Fruit fly (Drosophila melanogaster) whole organism, embryonic: ENCODE measurements around the gene CG8369.

ENCODE experiments used
- CG10209 ChIP-seq: fragments of 200-800 bp; sonication (Bioruptor generic); optimal IDR thresholded peaks from 3 replicates; lab custom pipeline; 2017; ENCODE audit warnings: missing biosample characterization, mild to moderate bottlenecking, missing genetic modification characterization, missing genetic modification reagents
- CG10462 ChIP-seq: fragments of 200-800 bp; sonication (Bioruptor generic); optimal IDR thresholded peaks from 2 replicates; lab custom pipeline; 2016; ENCODE audit warnings: missing biosample characterization, missing genetic modification characterization
- CG13624 ChIP-seq: fragments of 200-800 bp; sonication (Bioruptor generic); optimal IDR thresholded peaks from 2 replicates; lab custom pipeline; 2016; ENCODE audit warnings: missing biosample characterization, missing genetic modification characterization
- CG13775 ChIP-seq: fragments of 200-800 bp; sonication (Bioruptor generic); optimal IDR thresholded peaks from 3 replicates; lab custom pipeline; 2017; ENCODE audit warnings: missing biosample characterization, mild to moderate bottlenecking, missing genetic modification characterization
- CG14050 ChIP-seq: fragments of 200-800 bp; sonication (Bioruptor generic); IDR thresholded peaks from 3 replicates; pipeline ENCODE4 v1.3.6; 2022; ENCODE audit warnings: missing biosample characterization, missing genetic modification characterization
- CG14860 ChIP-seq: fragments of 200-800 bp; sonication (Bioruptor generic); IDR thresholded peaks from 3 replicates; pipeline ENCODE4 v1.3.6; 2022; ENCODE audit warnings: missing biosample characterization, missing genetic modification characterization; ENCODE audit not compliant: partially characterized antibody
- CG15514 ChIP-seq: fragments of 200-800 bp; sonication (Bioruptor generic); optimal IDR thresholded peaks from 3 replicates; lab custom pipeline; 2017; ENCODE audit warnings: missing biosample characterization, missing genetic modification characterization, mild to moderate bottlenecking, moderate library complexity, missing genetic modification reagents
- CG16813 ChIP-seq: fragments of 200-800 bp; sonication (Bioruptor generic); IDR thresholded peaks from 3 replicates; pipeline ENCODE4 v1.3.6; 2022; ENCODE audit warnings: missing biosample characterization, missing genetic modification characterization; ENCODE audit not compliant: partially characterized antibody
- CG18619 ChIP-seq: fragments of 200-800 bp; sonication (Bioruptor generic); optimal IDR thresholded peaks from 3 replicates; lab custom pipeline; 2017; ENCODE audit warnings: missing biosample characterization, mild to moderate bottlenecking, missing genetic modification characterization
- CG18764 ChIP-seq: fragments of 200-800 bp; sonication (Bioruptor generic); optimal IDR thresholded peaks from 3 replicates; lab custom pipeline; 2016; ENCODE audit warnings: missing biosample characterization, missing genetic modification characterization
- CG2202 ChIP-seq: fragments of 200-800 bp; sonication (Bioruptor generic); optimal IDR thresholded peaks from 2 replicates; lab custom pipeline; 2018; ENCODE audit warnings: missing biosample characterization, mild to moderate bottlenecking, missing genetic modification characterization
- CG31224 ChIP-seq: fragments of 200-800 bp; sonication (Bioruptor generic); IDR thresholded peaks from 2 replicates; pipeline ENCODE4 v1.3.6; 2022; ENCODE audit warnings: missing biosample characterization, missing genetic modification characterization
- CG34224 ChIP-seq: fragments of 200-800 bp; sonication (Bioruptor generic); IDR thresholded peaks from 3 replicates; pipeline ENCODE4 v1.3.6; 2022; ENCODE audit warnings: missing biosample characterization, missing genetic modification characterization; ENCODE audit not compliant: partially characterized antibody
- CG4820 ChIP-seq: fragments of 200-800 bp; sonication (Bioruptor generic); optimal IDR thresholded peaks from 3 replicates; lab custom pipeline; 2016; ENCODE audit warnings: missing biosample characterization, missing genetic modification characterization
- CG5180 ChIP-seq: fragments of 200-800 bp; sonication (Bioruptor generic); optimal IDR thresholded peaks from 3 replicates; lab custom pipeline; 2017; ENCODE audit warnings: missing biosample characterization, missing genetic modification characterization, mild to moderate bottlenecking, moderate library complexity, missing genetic modification reagents
- CG6683 ChIP-seq: fragments of 200-800 bp; sonication (Bioruptor generic); optimal IDR thresholded peaks from 2 replicates; lab custom pipeline; 2017; ENCODE audit warnings: missing biosample characterization, mild to moderate bottlenecking, missing genetic modification characterization, missing genetic modification reagents
- CG7928 ChIP-seq: fragments of 200-800 bp; sonication (Bioruptor generic); optimal IDR thresholded peaks from 2 replicates; lab custom pipeline; 2017; ENCODE audit warnings: missing biosample characterization, mild to moderate bottlenecking, missing genetic modification characterization
- CG8290 ChIP-seq, 3 experiments: fragments of 200-800 bp; sonication (Bioruptor generic); optimal IDR thresholded peaks; 2 replicates each; lab custom pipeline; 2016 to 2019; ENCODE audit warnings: missing biosample characterization in 3 of 3, missing genetic modification characterization in 3 of 3, mild to moderate bottlenecking in 2 of 3, moderate library complexity in 1 of 3
- CG9797 ChIP-seq: fragments of 200-800 bp; sonication (Bioruptor generic); optimal IDR thresholded peaks from 3 replicates; lab custom pipeline; 2018; ENCODE audit warnings: missing biosample characterization, mild to moderate bottlenecking, missing genetic modification characterization
- CG9817 ChIP-seq: fragments of 200-800 bp; sonication (Bioruptor generic); optimal IDR thresholded peaks from 2 replicates; lab custom pipeline; 2018; ENCODE audit warnings: missing biosample characterization, mild to moderate bottlenecking, missing genetic modification characterization, moderate library complexity
- Camta ChIP-seq: fragments of 200-800 bp; sonication (Bioruptor generic); optimal IDR thresholded peaks from 2 replicates; lab custom pipeline; 2016; ENCODE audit warnings: missing biosample characterization, missing genetic modification characterization
- Fer3 ChIP-seq: fragments of 200-800 bp; sonication (Bioruptor generic); optimal IDR thresholded peaks from 2 replicates; lab custom pipeline; 2018; ENCODE audit warnings: missing biosample characterization, mild to moderate bottlenecking, missing genetic modification characterization, moderate library complexity
- HmgD ChIP-seq: fragments of 200-800 bp; sonication (Bioruptor generic); optimal IDR thresholded peaks from 3 replicates; lab custom pipeline; 2016; ENCODE audit warnings: missing biosample characterization, missing genetic modification characterization
- Hmx ChIP-seq: fragments of 200-800 bp; sonication (Bioruptor generic); optimal IDR thresholded peaks from 2 replicates; lab custom pipeline; 2016; ENCODE audit warnings: missing biosample characterization, missing genetic modification characterization
- Hsf ChIP-seq: fragments of 200-800 bp; sonication (Bioruptor generic); optimal IDR thresholded peaks from 3 replicates; lab custom pipeline; 2016; ENCODE audit warnings: missing biosample characterization, missing genetic modification characterization
- Myb ChIP-seq: fragments of 200-800 bp; sonication (Bioruptor generic); optimal IDR thresholded peaks from 2 replicates; lab custom pipeline; 2016; ENCODE audit warnings: missing biosample characterization, missing genetic modification characterization
- Sry-δ ChIP-seq: fragments of 200-800 bp; sonication (Bioruptor generic); optimal IDR thresholded peaks from 2 replicates; lab custom pipeline; 2016; ENCODE audit warnings: missing biosample characterization, missing genetic modification characterization
- Tbp ChIP-seq: fragments of >200 bp; optimal IDR thresholded peaks from 2 replicates; lab custom pipeline; 2018; ENCODE audit warnings: missing biosample characterization, missing genetic modification characterization
- chn ChIP-seq: fragments of 200-800 bp; sonication (Bioruptor generic); optimal IDR thresholded peaks from 2 replicates; lab custom pipeline; 2016; ENCODE audit warnings: missing biosample characterization, missing genetic modification characterization
- danr ChIP-seq: fragments of 200-800 bp; sonication (Bioruptor generic); IDR thresholded peaks from 2 replicates; pipeline ENCODE4 v1.3.6; 2022; ENCODE audit warnings: missing biosample characterization, missing genetic modification characterization
- ewg ChIP-seq: fragments of 200-800 bp; sonication (Bioruptor generic); optimal IDR thresholded peaks from 3 replicates; lab custom pipeline; 2017; ENCODE audit warnings: mild to moderate bottlenecking, missing biosample characterization, missing genetic modification reagents, missing genetic modification characterization
- ftz-f1 ChIP-seq: fragments of 200-800 bp; sonication (Bioruptor generic); optimal IDR thresholded peaks from 2 replicates; lab custom pipeline; 2016; ENCODE audit warnings: missing biosample characterization, missing genetic modification characterization
- gcm2 ChIP-seq: fragments of 200-800 bp; sonication (Bioruptor generic); optimal IDR thresholded peaks from 2 replicates; lab custom pipeline; 2016; ENCODE audit warnings: missing biosample characterization, missing genetic modification characterization
- h ChIP-seq: fragments of >200 bp; optimal IDR thresholded peaks from 2 replicates; lab custom pipeline; 2017
- hb ChIP-seq: fragments of 200-800 bp; sonication (Bioruptor generic); IDR thresholded peaks from 3 replicates; pipeline ENCODE4 v1.3.6; 2022; ENCODE audit warnings: missing biosample characterization, missing genetic modification characterization; ENCODE audit not compliant: partially characterized antibody
- hbn ChIP-seq: fragments of 200-800 bp; sonication (Bioruptor generic); IDR thresholded peaks from 2 replicates; pipeline ENCODE4 v1.3.6; 2022; ENCODE audit warnings: missing biosample characterization, missing genetic modification characterization; ENCODE audit not compliant: partially characterized antibody
- lmd ChIP-seq: fragments of 200-800 bp; sonication (Bioruptor generic); IDR thresholded peaks from 2 replicates; pipeline ENCODE4 v1.3.6; 2022; ENCODE audit warnings: missing biosample characterization, missing genetic modification characterization
- mirr ChIP-seq: fragments of 200-800 bp; sonication (Bioruptor generic); optimal IDR thresholded peaks from 3 replicates; lab custom pipeline; 2018; ENCODE audit warnings: missing biosample characterization, mild to moderate bottlenecking, missing genetic modification characterization
- nerfin-1 ChIP-seq: fragments of 200-800 bp; sonication (Bioruptor generic); optimal IDR thresholded peaks from 3 replicates; lab custom pipeline; 2019; ENCODE audit warnings: missing biosample characterization, mild to moderate bottlenecking, missing genetic modification characterization, moderate library complexity
- pb ChIP-seq: fragments of 200-800 bp; sonication (Bioruptor generic); optimal IDR thresholded peaks from 3 replicates; lab custom pipeline; 2016; ENCODE audit warnings: missing biosample characterization, missing genetic modification characterization
- pnt ChIP-seq: fragments of 200-800 bp; sonication (Bioruptor generic); optimal IDR thresholded peaks from 3 replicates; lab custom pipeline; 2016; ENCODE audit warnings: missing biosample characterization, missing genetic modification characterization
- repo ChIP-seq: fragments of 200-800 bp; sonication (Bioruptor generic); optimal IDR thresholded peaks from 2 replicates; lab custom pipeline; 2016; ENCODE audit warnings: missing biosample characterization, missing genetic modification characterization
- ro ChIP-seq: fragments of 200-800 bp; sonication (Bioruptor generic); IDR thresholded peaks from 2 replicates; pipeline ENCODE4 v1.3.6; 2022; ENCODE audit warnings: missing biosample characterization, missing genetic modification characterization
- stc ChIP-seq: fragments of 200-800 bp; sonication (Bioruptor generic); IDR thresholded peaks from 2 replicates; pipeline ENCODE4 v1.3.6; 2022; ENCODE audit warnings: missing biosample characterization, missing genetic modification characterization
- tna ChIP-seq: fragments of 200-800 bp; sonication (Bioruptor generic); IDR thresholded peaks from 2 replicates; pipeline ENCODE4 v1.3.6; 2022; ENCODE audit warnings: missing biosample characterization, missing genetic modification characterization; ENCODE audit not compliant: partially characterized antibody
- ttk ChIP-seq: fragments of 200-800 bp; sonication (Bioruptor generic); IDR thresholded peaks from 2 replicates; pipeline ENCODE4 v2.1.2; 2022; ENCODE audit warnings: missing biosample characterization, missing genetic modification characterization
- tx ChIP-seq: fragments of 200-800 bp; sonication (Bioruptor generic); optimal IDR thresholded peaks from 2 replicates; lab custom pipeline; 2016; ENCODE audit warnings: missing biosample characterization, missing genetic modification characterization
- usp ChIP-seq: fragments of >200 bp; optimal IDR thresholded peaks from 2 replicates; lab custom pipeline; 2017; ENCODE audit warnings: missing biosample characterization, missing genetic modification characterization
- wek ChIP-seq: fragments of 200-800 bp; sonication (Bioruptor generic); optimal IDR thresholded peaks from 3 replicates; lab custom pipeline; 2018; ENCODE audit warnings: missing biosample characterization, mild to moderate bottlenecking, missing genetic modification characterization, moderate library complexity
- yki ChIP-seq: fragments of >200 bp; optimal IDR thresholded peaks from 3 replicates; lab custom pipeline; 2018

The CG8369 gene

dm6 chr3R:8820428-8820912, 1.3 kb upstream of the CG8369 start, which contains the start of gene aqz (continued):
- TF ChIP-seq CG34224 (GFP tag; lab: Robert Waterston, UW) (peak; percentile 17; the same call in 1 of the 3 replicates), CG10462 (GFP tag; lab: Kevin White, UChicago) (no peak), CG5180 (no peak), wek (peak; percentile 60), ttk (GFP tag; lab: Robert Waterston, UW) (peak; percentile 57; the same call in 1 of the 2 replicates), Sry-δ (GFP tag; lab: Kevin White, UChicago) (peak; percentile 77), CG15514 (GFP tag; lab: Kevin White, UChicago) (peak; percentile 93), hbn (GFP tag; lab: Robert Waterston, UW) (no peak; the same call in 1 of the 2 replicates), CG14050 (no peak; the same call in 2 of the 3 replicates), CG9817 (tag; lab: Kevin White, UChicago) (peak; percentile 66), ftz-f1 (peak; percentile 77), tx (peak; percentile 28), tna (GFP tag; lab: Robert Waterston, UW) (peak; percentile 36; the same call in 1 of the 2 replicates), Camta (peak; percentile 56), pb (GFP tag; lab: Kevin White, UChicago) (peak; percentile 59), CG18764 (GFP tag; lab: Kevin White, UChicago) (peak; percentile 22), CG7928 (GFP tag; lab: Kevin White, UChicago) (peak; percentile 27), CG8290 (GFP tag; optimal IDR thresholded peaks at IDR 0.05; lab: Kevin White, UChicago) (no peak), CG8290 (tag; optimal IDR thresholded peaks at IDR 0.05; lab: Kevin White, UChicago) (peak in 1 of 2 experiments; percentile 89), Tbp (GFP tag; lab: Kevin White, UChicago) (peak; percentile 72), CG6683 (no peak), ewg (peak; percentile 98), ro (GFP tag; lab: Robert Waterston, UW) (no peak), danr (GFP tag; lab: Robert Waterston, UW) (no peak), CG31224 (GFP tag; lab: Robert Waterston, UW) (no peak), Hsf (peak; percentile 45), CG16813 (peak; percentile 60; the same call in 2 of the 3 replicates), nerfin-1 (tag; lab: Kevin White, UChicago) (peak; percentile 46), mirr (GFP tag; lab: Kevin White, UChicago) (peak; percentile 74), Fer3 (tag; lab: Kevin White, UChicago) (peak; percentile 43), HmgD (GFP tag; lab: Kevin White, UChicago) (peak; percentile 81), CG10209 (GFP tag; lab: Kevin White, UChicago) (peak; percentile 16), CG9797 (GFP tag; lab: Kevin White, UChicago) (peak; percentile 87), CG4820 (GFP tag; lab: Kevin White, UChicago) (peak; percentile 25), hb (GFP tag; lab: Robert Waterston, UW) (no peak), stc (peak; percentile 43; the same call in 1 of the 2 replicates), CG14860 (GFP tag; lab: Robert Waterston, UW) (no peak), chn (GFP tag; lab: Kevin White, UChicago) (peak; percentile 76), CG13624 (GFP tag; lab: Kevin White, UChicago) (peak; percentile 88), gcm2 (no peak), CG2202 (tag; lab: Kevin White, UChicago) (peak; percentile 25), h (lab: Kevin White, UChicago) (no peak), yki (lab: Kevin White, UChicago) (no peak), Hmx (GFP tag; lab: Kevin White, UChicago) (no peak), lmd (no peak; the same call in 1 of the 2 replicates), usp (no peak), CG13775 (peak; percentile 18), repo (GFP tag; lab: Kevin White, UChicago) (no peak), pnt (peak; percentile 15), Myb (GFP tag; lab: Kevin White, UChicago) (peak; percentile 92), CG18619 (peak; percentile 55)
